Worm (Caenorhabditis elegans) whole organism, L4/young adult: ENCODE data around the gene ttbk-2.2.
"Not testable (repeated sequence)": the region's sequence is repeated elsewhere in the genome, so short reads cannot be mapped to it uniquely, and the experiment has no call there.

Experiments used
- W03F9.2 ChIP-seq: fragments of 150-350 bp; optimal IDR thresholded peaks from 2 replicates; lab custom pipeline; 2014; ENCODE audit warnings: missing biosample characterization, missing genetic modification characterization
- dao-5 ChIP-seq: sonication (generic microtip); optimal IDR thresholded peaks from 2 replicates; lab custom pipeline; 2016; ENCODE audit warnings: missing genotype, missing genetic modification characterization, moderate library complexity, missing compliant biosample characterization
- him-1 ChIP-seq: sonication (generic microtip); optimal IDR thresholded peaks from 2 replicates; lab custom pipeline; 2016; ENCODE audit warnings: missing genotype, missing genetic modification reagents, missing genetic modification characterization, missing compliant biosample characterization

Gene ttbk-2.2

ce11 chrIV:5086243-5086960, 19.6 kb upstream of the ttbk-2.2 start:
- TF ChIP-seq W03F9.2 (tag; lab: Kevin White, UChicago) = no peak
- TF ChIP-seq him-1 (tag; lab: Kevin White, UChicago) = no peak
- no peak for TF ChIP-seq dao-5 (tag; lab: Kevin White, UChicago)

ce11 chrIV:5085782-5086181, 19.0 kb upstream of the ttbk-2.2 start:
- TF ChIP-seq W03F9.2 (tag; lab: Kevin White, UChicago) (no peak), dao-5 (tag; lab: Kevin White, UChicago) (no peak), him-1 (tag; lab: Kevin White, UChicago) (no peak)

DNA sequence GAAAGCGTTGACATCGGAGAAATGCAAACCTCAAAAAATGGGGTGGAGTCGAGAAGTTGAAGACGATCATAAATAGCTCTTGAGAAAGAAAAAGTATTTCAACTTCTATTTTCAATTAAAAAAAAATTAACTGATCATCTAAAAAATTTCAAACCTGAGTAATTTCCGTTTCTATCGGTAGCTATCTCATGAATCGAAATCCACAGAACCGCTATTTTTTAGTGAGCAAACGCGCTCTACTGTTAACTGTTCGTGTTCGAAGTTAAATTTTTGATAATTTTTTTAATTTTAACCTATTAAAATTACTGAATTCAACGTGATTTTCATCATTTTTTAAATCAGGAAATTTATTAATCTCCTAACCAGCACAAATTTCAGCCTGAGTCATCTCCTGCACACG, 17.0 kb upstream of the ttbk-2.2 start:
- no peak for TF ChIP-seq W03F9.2 (tag; lab: Kevin White, UChicago)
- no peak for TF ChIP-seq him-1 (tag; lab: Kevin White, UChicago)
- TF ChIP-seq dao-5 (tag; lab: Kevin White, UChicago) = no peak

- TF ChIP-seq W03F9.2 (tag; lab: Kevin White, UChicago) = no peak
- no peak for TF ChIP-seq dao-5 (tag; lab: Kevin White, UChicago)
- no peak for TF ChIP-seq him-1 (tag; lab: Kevin White, UChicago)
These were observed 16.2 kb upstream of the ttbk-2.2 start, which contains the start of gene pygo-1 for ce11 chrIV:5082900-5083530. Gene pygo-1 (plus strand): TSS chrIV:5083303.

DNA sequence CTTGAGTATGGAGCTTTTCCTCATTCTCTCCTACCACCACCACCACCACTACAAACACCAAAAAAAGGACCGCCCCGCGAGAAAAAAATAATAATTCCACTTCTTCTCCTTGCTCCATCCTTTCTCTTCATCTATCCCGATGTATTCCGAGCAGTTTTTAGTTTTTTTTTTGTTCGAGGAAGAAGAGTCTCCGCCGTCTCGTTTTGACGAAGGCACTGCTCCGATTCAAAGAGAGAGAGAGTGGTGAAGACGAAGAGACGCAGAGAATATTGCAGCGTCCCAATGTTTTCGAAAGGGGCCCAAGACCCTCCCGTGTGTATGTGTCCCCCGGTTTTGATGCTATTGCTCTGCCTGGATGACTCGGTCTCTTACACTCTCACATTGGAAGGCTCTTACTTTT, 14.3 kb upstream of the ttbk-2.2 start:
- TF ChIP-seq W03F9.2 (tag; lab: Kevin White, UChicago) = no peak
- TF ChIP-seq him-1 (tag; lab: Kevin White, UChicago) = no peak
- no peak for TF ChIP-seq dao-5 (tag; lab: Kevin White, UChicago)

DNA sequence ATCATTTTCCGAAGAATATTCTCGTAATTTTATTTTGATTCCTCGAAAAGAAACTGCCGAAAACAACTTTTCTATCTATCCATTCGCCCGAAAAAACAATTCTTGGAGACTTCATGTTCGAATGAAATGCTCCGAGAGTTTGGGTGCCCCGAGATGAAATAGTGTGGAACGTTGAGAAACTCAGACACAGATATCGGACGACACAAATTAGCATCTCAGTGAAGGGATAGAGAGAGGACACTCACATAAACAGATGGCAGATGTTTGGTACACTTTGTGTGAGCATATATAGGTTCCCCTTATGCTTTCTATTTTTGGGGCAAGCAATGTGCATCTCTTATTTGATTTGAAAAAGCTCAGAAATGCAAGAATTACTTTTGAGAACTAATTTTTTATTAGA, 12.1 kb upstream of the ttbk-2.2 start:
- TF ChIP-seq dao-5 (tag; lab: Kevin White, UChicago) (no peak), W03F9.2 (tag; lab: Kevin White, UChicago) (no peak), him-1 (tag; lab: Kevin White, UChicago) (no peak)

- TF ChIP-seq W03F9.2 (tag; lab: Kevin White, UChicago) (no peak), him-1 (tag; lab: Kevin White, UChicago) (no peak), dao-5 (tag; lab: Kevin White, UChicago) (no peak)
These were observed 11.1 kb upstream of the ttbk-2.2 start for ce11 chrIV:5077918-5078317.

DNA sequence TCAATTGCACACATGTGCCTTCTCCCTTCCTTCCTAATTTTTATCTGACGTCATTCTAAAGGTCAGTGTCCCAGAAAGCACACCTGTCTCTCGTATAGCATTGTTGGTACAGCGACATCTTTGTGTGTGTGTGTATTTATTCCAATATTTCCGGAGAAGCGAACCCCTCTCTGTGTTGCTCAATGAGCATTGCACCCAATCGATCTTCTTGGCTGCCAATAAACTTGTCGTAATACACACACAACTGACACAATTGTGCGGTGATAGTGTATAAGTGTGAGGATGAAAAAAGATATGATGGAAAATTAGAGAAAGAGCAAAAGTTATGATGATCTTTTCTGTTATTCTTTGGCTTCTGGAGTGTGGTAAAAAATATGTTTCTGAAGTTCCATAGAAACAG, 9.8 kb upstream of the ttbk-2.2 start:
- TF ChIP-seq dao-5 (tag; lab: Kevin White, UChicago) (no peak), W03F9.2 (tag; lab: Kevin White, UChicago) (no peak), him-1 (tag; lab: Kevin White, UChicago) (no peak)

DNA sequence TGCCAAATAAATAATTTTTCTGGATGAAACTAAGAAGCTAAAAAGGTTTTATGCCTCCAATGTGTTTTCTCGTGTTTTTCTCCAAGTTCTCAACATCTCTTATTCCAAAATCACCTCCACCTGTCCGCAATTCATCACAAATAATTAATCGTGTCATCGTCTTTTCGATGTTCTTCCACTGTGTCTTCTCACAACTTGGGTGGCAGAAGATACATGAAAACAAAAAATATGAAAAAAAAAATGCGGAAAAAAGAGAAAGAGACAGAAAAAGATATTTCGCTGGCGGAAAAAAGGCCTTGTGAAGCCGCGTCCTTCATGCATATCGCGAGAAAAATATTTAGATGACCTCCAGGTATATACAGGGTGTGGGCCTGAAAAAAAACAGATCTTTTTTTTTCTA, 7.0 kb upstream of the ttbk-2.2 start:
- TF ChIP-seq him-1 (tag; lab: Kevin White, UChicago) = no peak
- TF ChIP-seq W03F9.2 (tag; lab: Kevin White, UChicago) = no peak
- no peak for TF ChIP-seq dao-5 (tag; lab: Kevin White, UChicago)

DNA sequence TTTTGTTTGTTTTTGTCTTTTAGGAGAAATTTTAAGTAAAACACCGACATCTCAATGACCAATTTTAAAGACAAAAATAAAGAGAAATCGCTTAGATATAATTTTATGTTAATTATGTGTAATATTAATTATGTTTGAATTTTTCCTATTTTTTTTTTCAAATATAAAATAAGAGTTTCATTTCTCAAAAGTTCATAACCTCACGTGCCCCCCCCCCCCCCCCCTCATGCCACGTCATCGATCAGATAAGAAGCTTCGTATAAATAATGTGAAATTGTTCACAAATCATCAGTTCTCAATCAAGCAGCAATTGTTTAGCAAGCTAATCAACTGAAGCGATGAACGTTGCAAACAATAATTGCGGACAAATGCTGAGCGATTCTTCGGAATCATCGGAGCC, 3.8 kb upstream of the ttbk-2.2 start, which contains the start of gene C02B10.6:
Gene C02B10.6, plus strand, starts transcription at position 301 of the 400 bp plus-strand sequence.
- TF ChIP-seq him-1, W03F9.2, dao-5 (tag; lab: Kevin White, UChicago): not testable (repeated sequence)

DNA sequence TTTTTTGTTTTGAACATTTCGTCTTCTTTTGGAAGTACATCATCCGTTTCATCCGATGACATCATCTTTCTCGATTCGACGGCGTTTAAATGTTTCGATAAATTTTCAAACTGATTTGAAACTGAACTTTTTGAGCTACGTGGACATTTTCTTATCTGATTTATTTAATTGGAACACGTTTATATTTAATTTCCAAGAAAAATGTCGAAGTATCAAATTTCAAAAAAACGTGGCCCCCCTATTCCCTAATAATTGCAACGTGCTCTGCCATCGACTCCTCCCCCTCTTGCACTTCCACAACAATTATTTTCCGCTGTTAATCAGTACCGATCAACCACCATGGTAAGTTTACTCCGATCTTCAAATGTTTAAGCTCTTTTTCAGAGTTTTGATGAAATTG, 1.8 kb upstream of the ttbk-2.2 start, which contains the start of the genes R13H9.6 and rmd-6:
Gene R13H9.6, minus strand, starts transcription at position 101 of the 400 bp plus-strand sequence.
Gene rmd-6, plus strand, starts transcription at position 305 of the 400 bp plus-strand sequence.
- TF ChIP-seq W03F9.2, him-1, dao-5 (tag; lab: Kevin White, UChicago): not testable (repeated sequence)

ce11 chrIV:5064961-5065360, 1.8 kb downstream of the ttbk-2.2 start, which contains the start of gene msp-53:
Gene msp-53 (minus strand): TSS chrIV:5065061.
- TF ChIP-seq W03F9.2, dao-5, him-1 (tag; lab: Kevin White, UChicago): not testable (repeated sequence)

DNA sequence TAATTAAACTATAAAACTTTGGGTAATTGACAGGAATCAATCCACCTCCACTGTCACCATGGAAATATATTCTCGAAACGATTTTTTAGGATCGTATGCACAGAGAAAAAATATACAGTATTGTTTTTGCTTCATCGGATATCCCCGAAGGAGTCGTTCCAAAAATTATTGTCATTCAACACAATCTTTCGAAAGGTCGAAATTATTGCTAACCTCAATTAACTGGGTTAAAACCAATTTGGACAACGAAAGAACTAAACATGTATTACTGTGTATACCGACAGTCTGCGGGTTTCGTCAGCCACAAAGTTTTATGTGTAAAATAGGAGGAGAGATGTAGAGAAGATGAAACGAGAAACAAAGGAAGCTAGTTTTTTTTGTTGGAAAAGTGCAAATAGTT, 3.5 kb downstream of the ttbk-2.2 start:
- TF ChIP-seq W03F9.2 (tag; lab: Kevin White, UChicago) (no peak), him-1 (tag; lab: Kevin White, UChicago) (no peak), dao-5 (tag; lab: Kevin White, UChicago) (no peak)
